Worm (Caenorhabditis elegans) whole organism, late embryonic: ENCODE results near the gene clec-226.
A peak's percentile ranks its signal among the peaks of the same experiment; 100 is the strongest.

Source experiments
- F13H6.1 ChIP-seq: sonication (generic microtip); optimal IDR thresholded peaks from 2 replicates; lab custom pipeline; 2016; ENCODE audit warnings: missing genetic modification characterization, missing compliant biosample characterization
- K02D7.2 ChIP-seq: sonication (generic microtip); optimal IDR thresholded peaks from 2 replicates; lab custom pipeline; 2017; ENCODE audit warnings: mild to moderate bottlenecking, missing genetic modification characterization, missing compliant biosample characterization
- T23F11.4 ChIP-seq: fragments of 200-800 bp; sonication (Bioruptor generic); optimal IDR thresholded peaks from 2 replicates; lab custom pipeline; 2018; ENCODE audit warnings: mild to moderate bottlenecking, missing genetic modification characterization, missing compliant biosample characterization
- eyg-1 ChIP-seq: sonication (generic microtip); optimal IDR thresholded peaks from 2 replicates; lab custom pipeline; 2016; ENCODE audit warnings: missing genotype, missing genetic modification characterization, missing compliant biosample characterization
- fkh-10 ChIP-seq: fragments of 150-350 bp; optimal IDR thresholded peaks from 2 replicates; lab custom pipeline; 2014; ENCODE audit warnings: missing biosample characterization, missing genetic modification reagents, missing genetic modification characterization
- madf-2 ChIP-seq: sonication (generic microtip); optimal IDR thresholded peaks from 2 replicates; lab custom pipeline; 2017; ENCODE audit warnings: missing genetic modification characterization, missing compliant biosample characterization
- nfya-1 ChIP-seq: sonication (generic microtip); optimal IDR thresholded peaks from 2 replicates; lab custom pipeline; 2017; ENCODE audit warnings: missing genetic modification characterization, mild to moderate bottlenecking, missing compliant biosample characterization, antibody characterized with exemption, moderate library complexity
- nhr-232 ChIP-seq: sonication (generic microtip); optimal IDR thresholded peaks from 2 replicates; lab custom pipeline; 2016; ENCODE audit warnings: missing genetic modification characterization, missing compliant biosample characterization
- pqm-1 ChIP-seq: sonication (generic microtip); optimal IDR thresholded peaks from 2 replicates; lab custom pipeline; 2016; ENCODE audit warnings: missing genetic modification characterization, missing compliant biosample characterization
- rnt-1 ChIP-seq: sonication (generic microtip); optimal IDR thresholded peaks from 2 replicates; lab custom pipeline; 2016; ENCODE audit warnings: missing genetic modification characterization, missing compliant biosample characterization
- unc-42 ChIP-seq: sonication (generic microtip); optimal IDR thresholded peaks from 2 replicates; lab custom pipeline; 2016; ENCODE audit warnings: missing genotype, missing genetic modification characterization, missing compliant biosample characterization

- TF ChIP-seq F13H6.1 (tag; lab: Kevin White, UChicago) (no peak), pqm-1 (tag; lab: Kevin White, UChicago) (no peak), fkh-10 (no peak), madf-2 (tag; lab: Kevin White, UChicago) (no peak), rnt-1 (tag; lab: Kevin White, UChicago) (no peak), eyg-1 (tag; lab: Kevin White, UChicago) (no peak), nhr-232 (no peak), K02D7.2 (no peak), T23F11.4 (GFP tag; lab: Kevin White, UChicago) (no peak), nfya-1 (no peak), unc-42 (tag; lab: Kevin White, UChicago) (peak; percentile 86)
Observed at ce11 chrV:13906166-13906565, 40.6 kb upstream of the clec-226 start, which contains the start of gene stdh-1.
